Fruit fly (Drosophila melanogaster) whole organism, embryonic: ENCODE data around the gene IKKbeta.

Source experiments
- ATbp ChIP-seq: fragments of 200-800 bp; sonication (Bioruptor generic); optimal IDR thresholded peaks from 2 replicates; lab custom pipeline; 2017; ENCODE audit warnings: missing biosample characterization, mild to moderate bottlenecking, missing genetic modification characterization, missing genetic modification reagents
- Bgb ChIP-seq: fragments of 200-800 bp; sonication (Bioruptor generic); IDR thresholded peaks from 2 replicates; pipeline ENCODE4 v1.3.6; 2022; ENCODE audit warnings: missing biosample characterization, missing genetic modification characterization; ENCODE audit not compliant: partially characterized antibody
- Blimp-1 ChIP-seq: fragments of 200-800 bp; sonication (Bioruptor generic); optimal IDR thresholded peaks from 3 replicates; lab custom pipeline; 2018; ENCODE audit warnings: missing biosample characterization, missing genetic modification characterization, mild to moderate bottlenecking, moderate library complexity, missing genetic modification reagents
- CG10209 ChIP-seq: fragments of 200-800 bp; sonication (Bioruptor generic); optimal IDR thresholded peaks from 3 replicates; lab custom pipeline; 2017; ENCODE audit warnings: missing biosample characterization, mild to moderate bottlenecking, missing genetic modification characterization, missing genetic modification reagents
- CG10543 ChIP-seq: fragments of 200-800 bp; sonication (Bioruptor generic); optimal IDR thresholded peaks from 3 replicates; lab custom pipeline; 2017; ENCODE audit warnings: missing biosample characterization, mild to moderate bottlenecking, missing genetic modification characterization, moderate library complexity
- CG11247 ChIP-seq: fragments of 200-800 bp; sonication (Bioruptor generic); IDR thresholded peaks from 2 replicates; pipeline ENCODE4 v1.3.6; 2022; ENCODE audit warnings: missing biosample characterization, missing genetic modification characterization
- CG11456 ChIP-seq: fragments of 200-800 bp; sonication (Bioruptor generic); IDR thresholded peaks from 3 replicates; pipeline ENCODE4 v1.3.6; 2022; ENCODE audit warnings: missing biosample characterization, missing genetic modification characterization
- CG11504 ChIP-seq: fragments of 200-800 bp; sonication (Bioruptor generic); optimal IDR thresholded peaks from 3 replicates; lab custom pipeline; 2019; ENCODE audit warnings: missing biosample characterization, mild to moderate bottlenecking, missing genetic modification characterization, moderate library complexity
- CG12104 ChIP-seq: fragments of 200-800 bp; sonication (Bioruptor generic); optimal IDR thresholded peaks from 3 replicates; lab custom pipeline; 2016; ENCODE audit warnings: missing biosample characterization, missing genetic modification characterization
- CG2712 ChIP-seq: fragments of 200-800 bp; optimal IDR thresholded peaks from 3 replicates; lab custom pipeline; 2019; ENCODE audit warnings: missing biosample characterization, mild to moderate bottlenecking, missing genetic modification characterization, moderate library complexity
- CG32772 ChIP-seq: fragments of 200-800 bp; sonication (Bioruptor generic); IDR thresholded peaks from 2 replicates; pipeline ENCODE4 v1.3.6; 2022; ENCODE audit warnings: missing biosample characterization, missing genetic modification characterization
- CG4360 ChIP-seq: fragments of 200-800 bp; sonication (Bioruptor generic); IDR thresholded peaks from 2 replicates; pipeline ENCODE4 v1.3.6; 2022; ENCODE audit warnings: missing biosample characterization, missing genetic modification characterization
- CG43689 ChIP-seq: fragments of 200-800 bp; sonication (Bioruptor generic); IDR thresholded peaks from 2 replicates; pipeline ENCODE4 v1.3.6; 2022; ENCODE audit warnings: missing biosample characterization, missing genetic modification characterization
- CG5953 ChIP-seq: fragments of 200-800 bp; sonication (Bioruptor generic); IDR thresholded peaks from 2 replicates; pipeline ENCODE4 v1.3.6; 2022; ENCODE audit warnings: missing biosample characterization, missing genetic modification characterization
- CG7745 ChIP-seq: fragments of 200-800 bp; sonication (Bioruptor generic); optimal IDR thresholded peaks from 2 replicates; lab custom pipeline; 2018; ENCODE audit warnings: missing biosample characterization, mild to moderate bottlenecking, missing genetic modification characterization, moderate library complexity
- CG8924 ChIP-seq: fragments of 200-800 bp; optimal IDR thresholded peaks from 3 replicates; lab custom pipeline; 2019; ENCODE audit warnings: missing biosample characterization, mild to moderate bottlenecking, missing genetic modification characterization, moderate library complexity
- CG9215 ChIP-seq: fragments of 200-800 bp; sonication (Bioruptor generic); IDR thresholded peaks from 2 replicates; pipeline ENCODE4 v1.3.6; 2022; ENCODE audit warnings: missing biosample characterization, missing genetic modification characterization
- CG9437 ChIP-seq: fragments of 200-800 bp; sonication (Bioruptor generic); optimal IDR thresholded peaks from 2 replicates; lab custom pipeline; 2018; ENCODE audit warnings: missing biosample characterization, mild to moderate bottlenecking, missing genetic modification characterization
- E2f2 ChIP-seq: fragments of 200-800 bp; sonication (Bioruptor generic); IDR thresholded peaks from 2 replicates; pipeline ENCODE4 v1.3.6; 2022; ENCODE audit warnings: missing biosample characterization, missing genetic modification characterization
- Eip74EF ChIP-seq, 2 experiments: fragments of 200-800 bp in 1 of 2; fragments of >200 bp in 1 of 2; sonication (Bioruptor generic) in 1 of 2; optimal IDR thresholded peaks; 2 replicates each; lab custom pipeline; 2017 to 2019; ENCODE audit warnings: missing biosample characterization in 2 of 2, missing genetic modification characterization in 2 of 2, mild to moderate bottlenecking in 1 of 2, moderate library complexity in 1 of 2
- GATAe ChIP-seq: fragments of 200-800 bp; sonication (Bioruptor generic); conservative IDR thresholded peaks from 2 replicates; pipeline ENCODE4 v1.3.6; 2022; ENCODE audit warnings: missing biosample characterization, missing genetic modification characterization
- Hmr ChIP-seq: fragments of 200-800 bp; sonication (Bioruptor generic); optimal IDR thresholded peaks from 3 replicates; lab custom pipeline; 2017; ENCODE audit warnings: mild to moderate bottlenecking, missing biosample characterization, missing genetic modification reagents, missing genetic modification characterization
- Lhr ChIP-seq: fragments of 200-800 bp; sonication (Bioruptor generic); optimal IDR thresholded peaks from 3 replicates; lab custom pipeline; 2017; ENCODE audit warnings: mild to moderate bottlenecking, missing biosample characterization, missing genetic modification reagents, missing genetic modification characterization
- Myb ChIP-seq: fragments of 200-800 bp; sonication (Bioruptor generic); optimal IDR thresholded peaks from 2 replicates; lab custom pipeline; 2016; ENCODE audit warnings: missing biosample characterization, missing genetic modification characterization
- Oli ChIP-seq: fragments of 200-800 bp; sonication (Bioruptor generic); optimal IDR thresholded peaks from 2 replicates; lab custom pipeline; 2018; ENCODE audit warnings: missing biosample characterization, mild to moderate bottlenecking, missing genetic modification characterization, moderate library complexity
- PHDP ChIP-seq: fragments of 200-800 bp; sonication (Bioruptor generic); optimal IDR thresholded peaks from 3 replicates; lab custom pipeline; 2018; ENCODE audit warnings: missing biosample characterization, mild to moderate bottlenecking, missing genetic modification characterization, moderate library complexity
- Pdp1 ChIP-seq, 2 experiments: fragments of 200-800 bp; sonication (Bioruptor generic); optimal IDR thresholded peaks; 3 replicates each; lab custom pipeline; 2016; ENCODE audit warnings: missing biosample characterization in 2 of 2, missing genetic modification characterization in 2 of 2, mild to moderate bottlenecking in 1 of 2, moderate library complexity in 1 of 2
- Sox100B ChIP-seq: fragments of 200-800 bp; sonication (Bioruptor generic); optimal IDR thresholded peaks from 3 replicates; lab custom pipeline; 2018; ENCODE audit warnings: missing biosample characterization, mild to moderate bottlenecking, missing genetic modification characterization
- Sry-δ ChIP-seq: fragments of 200-800 bp; sonication (Bioruptor generic); optimal IDR thresholded peaks from 2 replicates; lab custom pipeline; 2016; ENCODE audit warnings: missing biosample characterization, missing genetic modification characterization
- Xrp1 ChIP-seq: fragments of 200-800 bp; sonication (Bioruptor generic); IDR thresholded peaks from 2 replicates; pipeline ENCODE4 v1.3.6; 2022; ENCODE audit warnings: missing biosample characterization, missing genetic modification characterization
- bigmax ChIP-seq: fragments of 200-800 bp; sonication (Bioruptor generic); optimal IDR thresholded peaks from 2 replicates; lab custom pipeline; 2018; ENCODE audit warnings: missing biosample characterization, mild to moderate bottlenecking, missing genetic modification characterization
- chinmo ChIP-seq: fragments of 200-800 bp; sonication (Bioruptor generic); IDR thresholded peaks from 4 replicates; pipeline ENCODE4 v1.3.6; 2022; ENCODE audit warnings: missing biosample characterization, missing genetic modification characterization; ENCODE audit not compliant: partially characterized antibody
- ci ChIP-seq: fragments of 200-800 bp; sonication (Bioruptor generic); IDR thresholded peaks from 3 replicates; pipeline ENCODE4 v1.3.6; 2022; ENCODE audit warnings: missing biosample characterization, missing genetic modification characterization
- grn ChIP-seq: fragments of 200-800 bp; sonication (Bioruptor generic); optimal IDR thresholded peaks from 3 replicates; lab custom pipeline; 2017; ENCODE audit warnings: missing biosample characterization, missing genetic modification characterization
- hkb ChIP-seq, 2 experiments: fragments of 200-800 bp in 1 of 2; fragments of >200 bp in 1 of 2; sonication (Bioruptor generic) in 1 of 2; IDR thresholded peaks in 1 of 2; optimal IDR thresholded peaks in 1 of 2; 2 replicates each; pipeline versions ENCODE4 v1.3.6 to Lab custom; 2017 to 2022; ENCODE audit warnings: missing biosample characterization in 1 of 2, missing genetic modification characterization in 1 of 2
- kay ChIP-seq: fragments of 200-800 bp; sonication (Bioruptor generic); optimal IDR thresholded peaks from 2 replicates; lab custom pipeline; 2016; ENCODE audit warnings: missing biosample characterization, missing genetic modification characterization
- luna ChIP-seq: fragments of 200-800 bp; sonication (Bioruptor generic); optimal IDR thresholded peaks from 2 replicates; lab custom pipeline; 2016; ENCODE audit warnings: missing biosample characterization, missing genetic modification characterization
- mirr ChIP-seq: fragments of 200-800 bp; sonication (Bioruptor generic); optimal IDR thresholded peaks from 3 replicates; lab custom pipeline; 2018; ENCODE audit warnings: missing biosample characterization, mild to moderate bottlenecking, missing genetic modification characterization
- ranshi ChIP-seq: fragments of 200-800 bp; sonication (Bioruptor generic); IDR thresholded peaks from 2 replicates; pipeline ENCODE4 v1.3.6; 2022; ENCODE audit warnings: missing biosample characterization, missing genetic modification characterization
- row ChIP-seq: fragments of 200-800 bp; sonication (Bioruptor generic); IDR thresholded peaks from 3 replicates; pipeline ENCODE4 v1.3.6; 2022; ENCODE audit warnings: missing biosample characterization, missing genetic modification characterization
- schlank ChIP-seq: fragments of 200-800 bp; sonication (Bioruptor generic); optimal IDR thresholded peaks from 2 replicates; lab custom pipeline; 2018; ENCODE audit warnings: missing biosample characterization, mild to moderate bottlenecking, missing genetic modification characterization
- sob ChIP-seq: fragments of 200-800 bp; sonication (Bioruptor generic); IDR thresholded peaks from 2 replicates; pipeline ENCODE4 v1.3.6; 2022; ENCODE audit warnings: missing biosample characterization, missing genetic modification characterization
- sr ChIP-seq: fragments of 200-800 bp; sonication (Bioruptor generic); IDR thresholded peaks from 3 replicates; pipeline ENCODE4 v1.3.6; 2022; ENCODE audit warnings: missing biosample characterization, missing genetic modification characterization
- tap ChIP-seq: fragments of 200-800 bp; optimal IDR thresholded peaks from 3 replicates; lab custom pipeline; 2019; ENCODE audit warnings: missing biosample characterization, mild to moderate bottlenecking, missing genetic modification characterization, moderate library complexity
- ttk ChIP-seq: fragments of 200-800 bp; sonication (Bioruptor generic); IDR thresholded peaks from 2 replicates; pipeline ENCODE4 v2.1.2; 2022; ENCODE audit warnings: missing biosample characterization, missing genetic modification characterization
- tup ChIP-seq: fragments of 200-800 bp; sonication (Bioruptor generic); optimal IDR thresholded peaks from 2 replicates; lab custom pipeline; 2016; ENCODE audit warnings: missing biosample characterization, mild to moderate bottlenecking, missing genetic modification characterization, moderate library complexity
- zfh2 ChIP-seq: fragments of 200-800 bp; sonication (Bioruptor generic); optimal IDR thresholded peaks from 2 replicates; lab custom pipeline; 2016; ENCODE audit warnings: missing biosample characterization, missing genetic modification characterization

The IKKbeta gene

DNA sequence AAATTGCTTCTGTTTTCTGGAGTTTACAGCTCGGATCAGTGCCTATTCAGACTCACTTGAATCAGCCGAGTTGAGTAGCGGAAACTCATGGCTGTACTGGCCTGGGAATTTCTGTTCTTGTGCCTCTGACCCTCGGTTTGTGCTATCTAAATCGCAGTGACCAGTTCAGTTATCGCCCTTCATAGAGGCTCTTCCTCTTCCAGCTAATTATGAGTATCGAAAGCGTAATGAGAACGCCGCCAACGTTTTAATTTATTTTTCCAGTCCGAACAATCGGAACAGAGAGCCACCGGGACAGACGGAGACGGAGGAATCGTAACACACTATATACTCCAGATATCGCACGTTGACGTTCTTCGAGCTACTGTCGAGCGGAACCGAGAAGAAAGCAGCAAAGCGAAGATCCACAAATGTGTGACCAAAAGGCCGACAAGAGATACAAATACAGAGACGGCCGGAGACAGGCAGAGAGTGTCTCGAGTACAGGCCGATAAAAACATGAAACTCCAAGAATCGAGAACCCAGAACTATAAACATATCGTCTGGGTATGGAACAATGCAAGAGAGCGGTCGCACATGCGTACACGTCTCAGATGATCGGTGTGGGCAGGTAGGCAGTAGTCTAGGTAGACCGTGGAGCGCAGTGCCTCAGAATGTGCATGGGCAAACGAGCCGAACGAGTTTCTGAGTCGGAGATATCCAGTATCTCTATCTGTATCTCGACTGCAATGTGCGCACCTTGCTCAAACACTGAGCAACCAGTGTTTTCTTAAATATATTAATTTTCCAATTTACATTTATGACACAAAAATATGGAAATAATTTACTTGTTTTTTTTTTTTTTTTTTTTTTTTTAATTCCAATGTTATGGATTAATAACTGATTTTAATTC lies 22.7 kb upstream of the IKKbeta start (continued):
- peak; percentile 86 for TF ChIP-seq grn (GFP tag; lab: Kevin White, UChicago)
- TF ChIP-seq GATAe (GFP tag; lab: Robert Waterston, UW): 0 out of 2 replicates have a peak, but pooled peaks have one; percentile 21
- TF ChIP-seq ranshi (GFP tag; lab: Robert Waterston, UW): peak; percentile 73
- TF ChIP-seq Pdp1 (GFP tag; optimal IDR thresholded peaks at IDR 0.05; lab: Kevin White, UChicago): peak; percentile 22 to 29
- TF ChIP-seq CG4360 (GFP tag; lab: Robert Waterston, UW): peak; percentile 39; the same call in 1 of the 2 replicates
- no peak for TF ChIP-seq CG9215
- peak; percentile 98 for TF ChIP-seq CG11504 (tag; lab: Kevin White, UChicago)
- peak; percentile 84 for TF ChIP-seq Blimp-1 (GFP tag; lab: Kevin White, UChicago)
- peak; percentile 67 for TF ChIP-seq Oli (tag; lab: Kevin White, UChicago)
- TF ChIP-seq CG2712: peak; percentile 92
- TF ChIP-seq mirr (GFP tag; lab: Kevin White, UChicago): peak; percentile 43
- TF ChIP-seq sob (GFP tag; lab: Robert Waterston, UW): peak; percentile 43; the same call in 1 of the 2 replicates
- peak; percentile 28 for TF ChIP-seq Hmr
- TF ChIP-seq chinmo: 0 out of 4 replicates have a peak, but pooled peaks have one; percentile 38
- no peak for TF ChIP-seq Myb (GFP tag; lab: Kevin White, UChicago)
- TF ChIP-seq tap: peak; percentile 71
- TF ChIP-seq CG10209 (GFP tag; lab: Kevin White, UChicago): peak; percentile 69
- TF ChIP-seq CG32772 (GFP tag; lab: Robert Waterston, UW): peak; percentile 76
- peak; percentile 86 for TF ChIP-seq CG8924 (tag; lab: Kevin White, UChicago)
- TF ChIP-seq ATbp (GFP tag; lab: Kevin White, UChicago): peak; percentile 51
- TF ChIP-seq CG11456 (GFP tag; lab: Robert Waterston, UW): 0 out of 3 replicates have a peak, but pooled peaks have one; percentile 26
- peak; percentile 42 for TF ChIP-seq tup
- peak; percentile 5 for TF ChIP-seq Sry-δ
- peak; percentile 22 for TF ChIP-seq CG10543
- no peak for TF ChIP-seq luna
- TF ChIP-seq CG9437: no peak
- TF ChIP-seq Bgb (GFP tag; lab: Robert Waterston, UW): no peak
- TF ChIP-seq bigmax (GFP tag; lab: Kevin White, UChicago): no peak
- peak; percentile 63 for TF ChIP-seq kay (GFP tag; lab: Kevin White, UChicago)
- TF ChIP-seq Xrp1 (GFP tag; lab: Robert Waterston, UW): peak; percentile 96
- TF ChIP-seq ttk: peak; percentile 72
- TF ChIP-seq schlank: no peak
- peak; percentile 10 for TF ChIP-seq CG7745 (tag; lab: Kevin White, UChicago)
- 0 out of 2 replicates have a peak, but pooled peaks have one; percentile 17 for TF ChIP-seq CG43689
- 0 out of 2 replicates have a peak, but pooled peaks have one; percentile 38 for TF ChIP-seq CG11247 (GFP tag; lab: Robert Waterston, UW)
- TF ChIP-seq sr (GFP tag; lab: Robert Waterston, UW): no peak
- peak; percentile 85 for TF ChIP-seq row (GFP tag; lab: Robert Waterston, UW)
- TF ChIP-seq Eip74EF (GFP tag; optimal IDR thresholded peaks at IDR 0.05; lab: Kevin White, UChicago): no peak
- TF ChIP-seq CG5953 (GFP tag; lab: Robert Waterston, UW): peak; percentile 74
- TF ChIP-seq PHDP (tag; lab: Kevin White, UChicago): peak; percentile 68
- TF ChIP-seq Sox100B: peak; percentile 66
- TF ChIP-seq hkb (optimal IDR thresholded peaks at IDR 0.05; lab: Kevin White, UChicago): no peak
- TF ChIP-seq hkb (GFP tag; IDR thresholded peaks at IDR 0.05; lab: Robert Waterston, UW): peak; percentile 91
- TF ChIP-seq zfh2 (GFP tag; lab: Kevin White, UChicago): no peak
- peak; percentile 53 for TF ChIP-seq CG12104 (GFP tag; lab: Kevin White, UChicago)
- TF ChIP-seq E2f2 (GFP tag; lab: Robert Waterston, UW): peak; percentile 56
- TF ChIP-seq ci (GFP tag; lab: Robert Waterston, UW): peak; percentile 86
- no peak for TF ChIP-seq Lhr (GFP tag; lab: Kevin White, UChicago)
